Fruit fly (Drosophila melanogaster): Measurements from ENCODE around the gene Cph.
A peak's percentile ranks its signal among the peaks of the same experiment; 100 is the strongest.

Cph gene

DNA sequence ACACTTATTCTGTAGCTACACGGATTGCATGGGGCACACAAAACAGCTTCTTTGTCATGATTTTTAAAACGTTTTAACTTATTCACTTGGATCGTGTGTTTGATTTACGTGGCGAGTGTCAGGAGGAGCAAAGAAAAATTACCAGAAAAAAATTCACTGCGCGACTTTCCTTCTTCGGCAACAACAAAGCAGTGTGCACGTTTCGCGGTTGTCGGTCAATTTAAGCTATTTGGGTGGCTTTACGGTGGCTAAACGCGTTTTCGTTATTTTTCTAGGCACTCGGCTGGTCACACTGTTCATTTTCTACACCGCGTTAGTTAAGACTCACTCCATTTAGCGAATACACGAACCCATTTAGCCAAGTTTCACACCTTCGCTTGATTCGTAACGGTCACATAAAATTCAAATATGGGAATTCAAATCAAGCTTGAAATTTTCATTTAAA lies 39.6 kb upstream of the Cph start, which contains the start of gene Sxl:
TSS of gene Sxl (minus strand) at position 195 of the 445 bp plus-strand sequence.
- TF ChIP-seq CG12769 (tag; optimal IDR thresholded peaks at IDR 0.05) (peak; percentile 41), Hr78 (GFP tag; optimal IDR thresholded peaks at IDR 0.05) (no peak), HmgD (GFP tag; optimal IDR thresholded peaks at IDR 0.05) (peak; percentile 19), CG10267 (tag; optimal IDR thresholded peaks at IDR 0.05) (peak; percentile 73), vfl (GFP tag; optimal IDR thresholded peaks at IDR 0.05) (peak; percentile 12), B-H1 (GFP tag; IDR thresholded peaks at IDR 0.05) (no peak), CG12299 (tag; optimal IDR thresholded peaks at IDR 0.05) (peak; percentile 75), amos (GFP tag; IDR thresholded peaks at IDR 0.05; ENCODE audit: partially characterized antibody) (peak; percentile 48; the same call in 1 of the 2 replicates), br (optimal IDR thresholded peaks at IDR 0.05) (no peak), D (optimal IDR thresholded peaks at IDR 0.05) (no peak), D (GFP tag; optimal IDR thresholded peaks at IDR 0.05) (no peak), CG18476 (GFP tag; optimal IDR thresholded peaks at IDR 0.05) (no peak), HHEX (GFP tag; optimal IDR thresholded peaks at IDR 0.05) (peak; percentile 31), CG12071 (GFP tag; optimal IDR thresholded peaks at IDR 0.05) (no peak), maf-S (GFP tag; optimal IDR thresholded peaks at IDR 0.05) (no peak), CG18599 (GFP tag; optimal IDR thresholded peaks at IDR 0.05) (peak; percentile 15), toy (GFP tag; IDR thresholded peaks at IDR 0.05) (no peak), eve (GFP tag; optimal IDR thresholded peaks at IDR 0.05) (no peak), pho (GFP tag; optimal IDR thresholded peaks at IDR 0.05) (peak; percentile 27), NC2α (GFP tag; optimal IDR thresholded peaks at IDR 0.05) (peak; percentile 71), Chrac-16 (GFP tag; optimal IDR thresholded peaks at IDR 0.05) (no peak), gsb-n (tag; optimal IDR thresholded peaks at IDR 0.05) (peak; percentile 77), Sry-δ (GFP tag; optimal IDR thresholded peaks at IDR 0.05) (peak; percentile 61), TFAM (GFP tag; optimal IDR thresholded peaks at IDR 0.05) (no peak), Ets65A (GFP tag) (peak; percentile 72), gro (GFP tag; optimal IDR thresholded peaks at IDR 0.05) (peak; percentile 13), mirr (GFP tag; optimal IDR thresholded peaks at IDR 0.05) (peak; percentile 19), nerfin-1 (tag; optimal IDR thresholded peaks at IDR 0.05) (peak; percentile 7), CG10543 (GFP tag; optimal IDR thresholded peaks at IDR 0.05) (peak; percentile 31), ara (GFP tag; IDR thresholded peaks at IDR 0.05) (no peak), CG6175 (GFP tag; IDR thresholded peaks at IDR 0.05) (no peak), Hmr (GFP tag; optimal IDR thresholded peaks at IDR 0.05) (peak; percentile 82), Sox102F (GFP tag; optimal IDR thresholded peaks at IDR 0.05) (no peak), sd (tag; optimal IDR thresholded peaks at IDR 0.05) (peak; percentile 47), B-H2 (GFP tag; optimal IDR thresholded peaks at IDR 0.05) (peak; percentile 15), fu2 (GFP tag; optimal IDR thresholded peaks at IDR 0.05) (no peak), CG33213 (GFP tag; optimal IDR thresholded peaks at IDR 0.05) (peak; percentile 87), az2 (GFP tag; optimal IDR thresholded peaks at IDR 0.05) (no peak), pita (GFP tag; optimal IDR thresholded peaks at IDR 0.05) (peak; percentile 96), ewg (GFP tag; optimal IDR thresholded peaks at IDR 0.05) (no peak), CG2712 (tag; optimal IDR thresholded peaks at IDR 0.05) (peak; percentile 66), p53 (GFP tag; optimal IDR thresholded peaks at IDR 0.05) (peak; percentile 66), bigmax (GFP tag; optimal IDR thresholded peaks at IDR 0.05) (peak; percentile 38), HLH3B (GFP tag; IDR thresholded peaks at IDR 0.05) (no peak), Nf-YB (GFP tag; optimal IDR thresholded peaks at IDR 0.05) (no peak), sisA (GFP tag; IDR thresholded peaks at IDR 0.05) (no peak), ase (GFP tag; IDR thresholded peaks at IDR 0.05) (no peak), Opbp (GFP tag; IDR thresholded peaks at IDR 0.05; ENCODE audit: partially characterized antibody) (peak; percentile 60; the same call in 2 of the 3 replicates), slp2 (GFP tag; optimal IDR thresholded peaks at IDR 0.05) (no peak), CG12942 (GFP tag; optimal IDR thresholded peaks at IDR 0.05) (no peak), dpn (GFP tag; optimal IDR thresholded peaks at IDR 0.05) (peak in 1 of 2 experiments; percentile 8)
